Worm (Caenorhabditis elegans) whole organism, young adult: ENCODE data around the gene Y108G3AL.2.

Source experiments
- B0336.3 ChIP-seq: fragments of 200-800 bp; sonication (Bioruptor generic); IDR thresholded peaks from 2 replicates; pipeline ENCODE4 v1.3.6; 2022; ENCODE audit warnings: missing genetic modification characterization, missing compliant biosample characterization
- F52B5.7 ChIP-seq: sonication (generic microtip); optimal IDR thresholded peaks from 2 replicates; lab custom pipeline; 2016; ENCODE audit warnings: mild to moderate bottlenecking, missing genetic modification characterization, missing compliant biosample characterization
- T26A5.8 ChIP-seq: sonication (generic microtip); optimal IDR thresholded peaks from 2 replicates; lab custom pipeline; 2016; ENCODE audit warnings: missing genetic modification characterization, missing compliant biosample characterization
- Y67H2A.10 ChIP-seq: fragments of 200-800 bp; sonication (Bioruptor generic); conservative IDR thresholded peaks from 2 replicates; pipeline ENCODE4 v1.3.6; 2022; ENCODE audit warnings: missing genetic modification reagents, missing genetic modification characterization, missing compliant biosample characterization
- ama-1 ChIP-seq, 3 experiments: fragments of 150-350 bp in 1 of 3; sonication (generic microtip) in 2 of 3; optimal IDR thresholded peaks; 2 replicates each; lab custom pipeline; 2014 to 2018; ENCODE audit warnings: missing biosample characterization in 2 of 3, missing genetic modification characterization in 2 of 3, missing genetic modification reagents in 2 of 3
- let-607 ChIP-seq, 2 experiments: fragments of 200-800 bp in 1 of 2; sonication (Bioruptor generic) in 1 of 2; sonication (generic microtip) in 1 of 2; optimal IDR thresholded peaks; 2 replicates each; lab custom pipeline; 2016 to 2018; ENCODE audit warnings: mild to moderate bottlenecking in 2 of 2, missing compliant biosample characterization in 2 of 2, missing genetic modification characterization in 2 of 2, moderate library complexity in 2 of 2, missing genotype in 1 of 2
- nhr-27 ChIP-seq: fragments of 200-800 bp; sonication (Bioruptor generic); optimal IDR thresholded peaks from 2 replicates; lab custom pipeline; 2018; ENCODE audit warnings: mild to moderate bottlenecking, missing genetic modification characterization, moderate library complexity, missing compliant biosample characterization
- sdz-38 ChIP-seq: sonication (generic microtip); optimal IDR thresholded peaks from 2 replicates; lab custom pipeline; 2016; ENCODE audit warnings: missing genotype, missing genetic modification characterization, missing compliant biosample characterization
- sea-2 ChIP-seq: fragments of 200-800 bp; sonication (Bioruptor generic); IDR thresholded peaks from 2 replicates; pipeline ENCODE4 v1.3.6; 2022; ENCODE audit warnings: missing genetic modification characterization, missing compliant biosample characterization
- ztf-25 ChIP-seq: fragments of 200-800 bp; sonication (Bioruptor generic); IDR thresholded peaks from 2 replicates; pipeline ENCODE4 v1.3.6; 2022; ENCODE audit warnings: missing genetic modification reagents, missing genetic modification characterization, missing compliant biosample characterization

DNA sequence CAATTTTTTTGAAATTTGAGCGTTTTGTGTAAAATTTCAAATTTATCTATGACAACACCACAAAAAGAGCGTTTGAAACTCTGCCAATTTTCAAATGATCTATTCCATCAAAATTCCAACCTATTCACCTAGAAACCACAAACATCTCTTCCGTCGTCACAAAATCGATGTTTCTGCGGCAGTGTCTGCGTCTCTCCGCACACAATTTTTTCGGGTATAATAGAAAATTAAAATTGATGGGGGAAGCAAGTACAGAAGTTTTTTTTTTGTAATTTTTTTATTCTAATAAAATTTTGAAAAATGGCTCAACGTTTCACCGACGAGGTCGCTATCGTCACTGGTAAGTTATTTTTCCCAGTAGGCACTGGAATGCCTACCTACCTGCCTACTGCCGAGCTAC, 28.2 kb upstream of the Y108G3AL.2 start, which contains the start of gene W03F9.9:
- no peak for TF ChIP-seq ztf-25 (GFP tag; lab: Robert Waterston, UW)
- TF ChIP-seq ama-1 (optimal IDR thresholded peaks at IDR 0.05; lab: Kevin White, UChicago) = no peak
- no peak for TF ChIP-seq ama-1 (GFP tag; optimal IDR thresholded peaks at IDR 0.05; lab: Kevin White, UChicago)
- TF ChIP-seq let-607 (tag; optimal IDR thresholded peaks at IDR 0.05; lab: Kevin White, UChicago) = no peak
- no peak for TF ChIP-seq Y67H2A.10 (GFP tag; lab: Robert Waterston, UW)
- TF ChIP-seq sea-2 (GFP tag; lab: Robert Waterston, UW) = no peak
- TF ChIP-seq sdz-38 (tag; lab: Kevin White, UChicago) = no peak
- TF ChIP-seq T26A5.8 (tag; lab: Kevin White, UChicago) = no peak
- TF ChIP-seq nhr-27 = no peak
- no peak for TF ChIP-seq F52B5.7 (tag; lab: Kevin White, UChicago)
- no peak for TF ChIP-seq B0336.3 (GFP tag; lab: Robert Waterston, UW)
